Worm (Caenorhabditis elegans): ENCODE data around the gene srh-70.

DNA sequence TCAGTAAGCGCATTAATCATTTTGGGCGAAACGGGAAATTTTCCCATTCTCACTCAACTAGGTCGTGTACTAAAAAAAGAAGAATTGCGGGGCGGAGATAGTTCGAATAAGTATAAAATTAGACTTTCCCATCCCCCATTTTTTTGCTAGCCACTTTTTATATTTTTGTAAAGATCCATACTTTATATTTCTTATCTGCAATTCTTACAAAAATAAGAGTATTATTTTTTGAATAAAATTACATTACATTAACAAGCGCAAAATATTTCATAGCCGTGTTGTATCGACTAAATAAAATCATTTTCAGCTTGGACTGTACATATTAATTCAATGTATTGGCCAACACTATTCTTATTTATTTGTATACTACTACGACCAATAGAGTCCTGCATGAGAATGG lies 36.9 kb upstream of the srh-70 start, which contains the start of gene F49C5.11:
- TF ChIP-seq lsl-1 (GFP tag; optimal IDR thresholded peaks at IDR 0.05) (no peak), egl-44 (GFP tag; IDR thresholded peaks at IDR 0.05) (no peak), ztf-26 (tag; optimal IDR thresholded peaks at IDR 0.05) (no peak), F57A8.1 (GFP tag; optimal IDR thresholded peaks at IDR 0.05) (no peak)

Measured in whole organism, young adult.